Worm (Caenorhabditis elegans): ENCODE data around the gene C05C12.1.
A peak's percentile ranks its signal among the peaks of the same experiment; 100 is the strongest.

The C05C12.1 gene

DNA sequence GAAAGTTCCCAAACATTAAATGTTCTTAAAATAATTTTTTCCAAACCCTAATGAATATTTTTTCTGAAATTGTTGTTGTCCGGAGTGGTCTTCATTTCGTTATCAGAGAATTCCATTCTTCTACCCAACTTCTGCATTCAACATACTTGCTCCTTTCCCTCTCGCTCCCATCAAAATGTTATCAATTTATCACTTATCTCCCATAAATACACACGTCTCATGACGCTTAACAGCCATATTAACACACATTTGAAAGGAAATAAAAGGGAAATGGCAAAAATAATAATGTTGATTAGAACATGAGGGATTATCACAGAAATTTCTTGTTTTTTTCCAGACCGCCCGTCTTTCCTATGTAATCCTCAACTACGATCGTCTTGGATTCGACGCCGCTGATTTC is 35.2 kb downstream of the C05C12.1 start:
- TF ChIP-seq ref-1 (GFP tag; conservative IDR thresholded peaks at IDR 0.05): no peak
- no peak for TF ChIP-seq ztf-29 (GFP tag; IDR thresholded peaks at IDR 0.05)

DNA sequence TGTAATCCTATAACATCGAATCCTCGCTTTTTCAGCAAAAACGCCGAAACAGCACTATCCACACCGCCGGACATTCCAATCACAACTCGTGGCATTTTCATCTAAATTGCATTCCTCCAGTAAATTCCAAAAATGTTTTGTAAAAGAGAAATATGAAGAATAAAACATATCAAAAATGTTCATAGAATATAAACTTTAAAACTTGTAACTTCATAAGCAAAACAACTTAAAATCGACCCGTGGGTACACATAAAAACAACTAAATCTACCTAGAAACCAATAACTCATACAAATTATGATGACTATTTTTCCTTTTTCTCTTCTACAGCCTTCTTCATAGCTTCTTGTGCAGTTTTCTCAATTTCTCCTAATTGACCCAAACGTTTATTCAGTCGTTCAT is 43.0 kb downstream of the C05C12.1 start, which contains the start of gene mttu-1:
Gene mttu-1 (minus strand): TSS at position 101 of the 400 bp plus-strand sequence.
- TF ChIP-seq T22C8.4 (GFP tag; IDR thresholded peaks at IDR 0.05) (no peak), cog-1 (tag; optimal IDR thresholded peaks at IDR 0.05) (no peak)

DNA sequence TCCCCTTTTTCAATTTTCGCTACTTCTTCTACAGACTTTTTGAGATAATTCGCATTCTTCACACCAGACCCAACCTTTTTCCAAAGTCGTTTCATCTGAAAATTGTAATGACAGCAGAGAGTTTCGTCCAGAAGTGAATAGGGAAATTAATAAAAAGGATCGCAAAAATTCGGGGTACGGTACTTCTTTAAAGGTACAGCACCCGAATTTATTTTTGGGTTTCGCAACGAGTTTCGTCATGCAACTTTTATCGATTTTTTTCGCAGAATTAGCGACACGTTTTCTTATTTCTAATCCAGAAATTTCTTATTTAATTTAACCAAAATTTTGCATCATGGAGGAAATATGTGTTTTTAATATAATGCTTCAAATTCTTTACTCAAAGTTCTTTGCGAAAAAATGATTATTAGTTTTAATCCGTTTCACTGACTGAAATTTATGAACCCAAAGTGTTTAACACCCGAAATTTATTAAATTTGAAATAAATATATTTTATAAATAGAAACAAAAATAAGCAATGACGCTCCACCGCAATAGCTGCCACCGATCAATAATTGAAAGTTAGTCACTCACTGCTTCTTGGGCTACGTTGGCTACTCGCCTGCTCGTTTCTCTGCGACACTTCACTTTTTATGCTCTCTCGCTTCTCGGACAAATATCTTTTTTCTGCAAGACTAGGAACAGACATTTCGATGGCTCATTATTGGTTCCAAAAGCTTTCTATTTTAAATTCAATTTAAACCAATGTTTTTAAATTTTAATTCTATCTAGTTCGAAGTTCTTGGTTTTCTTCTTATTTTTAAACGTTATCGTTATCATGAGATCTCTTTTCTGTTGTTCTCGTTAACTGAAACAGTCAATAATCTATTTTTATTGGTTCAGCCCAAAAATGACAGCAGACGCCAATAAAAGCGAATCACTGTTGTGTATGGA is 44.6 kb downstream of the C05C12.1 start, which contains the start of the genes B0035.15 and dnj-1:
Gene B0035.15 (minus strand): TSS at position 99 of the 933 bp plus-strand sequence.
Gene dnj-1 (plus strand): TSS at position 883 of the 933 bp plus-strand sequence.
- TF ChIP-seq klf-2 (GFP tag; conservative IDR thresholded peaks at IDR 0.05) (no peak), T22C8.4 (GFP tag; IDR thresholded peaks at IDR 0.05) (peak; percentile 63)

DNA sequence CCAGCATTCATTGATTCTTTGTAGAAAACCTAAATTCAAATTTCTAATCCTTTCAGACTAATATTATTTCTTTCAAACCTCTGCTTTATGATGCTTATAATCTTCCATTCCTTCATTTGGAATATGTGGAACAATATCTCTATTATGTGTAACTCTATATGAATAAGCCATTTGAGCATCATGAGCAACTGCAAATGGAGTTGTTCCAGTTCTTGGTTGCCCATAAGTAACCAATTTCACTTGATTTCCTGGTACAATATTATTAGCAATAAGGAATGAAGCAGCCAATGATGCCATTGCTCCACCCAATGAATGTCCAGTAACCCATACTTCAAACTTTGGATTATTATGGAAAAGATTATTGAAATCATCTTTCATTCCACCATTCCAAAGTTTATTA is 51.2 kb downstream of the C05C12.1 start:
- TF ChIP-seq ztf-23 (GFP tag; IDR thresholded peaks at IDR 0.05) (no peak), ref-1 (GFP tag; conservative IDR thresholded peaks at IDR 0.05) (no peak), cog-1 (tag; optimal IDR thresholded peaks at IDR 0.05) (no peak), tab-1 (GFP tag; IDR thresholded peaks at IDR 0.05) (no peak), T22C8.4 (GFP tag; IDR thresholded peaks at IDR 0.05) (no peak), ztf-29 (GFP tag; IDR thresholded peaks at IDR 0.05) (no peak), klf-2 (GFP tag; conservative IDR thresholded peaks at IDR 0.05) (no peak), flt-1 (GFP tag; IDR thresholded peaks at IDR 0.05) (no peak), med-1 (GFP tag; optimal IDR thresholded peaks at IDR 0.05; ENCODE audit: insufficient read depth) (no peak)
